Worm (Caenorhabditis elegans): ENCODE data around the gene F10B5.2.

DNA sequence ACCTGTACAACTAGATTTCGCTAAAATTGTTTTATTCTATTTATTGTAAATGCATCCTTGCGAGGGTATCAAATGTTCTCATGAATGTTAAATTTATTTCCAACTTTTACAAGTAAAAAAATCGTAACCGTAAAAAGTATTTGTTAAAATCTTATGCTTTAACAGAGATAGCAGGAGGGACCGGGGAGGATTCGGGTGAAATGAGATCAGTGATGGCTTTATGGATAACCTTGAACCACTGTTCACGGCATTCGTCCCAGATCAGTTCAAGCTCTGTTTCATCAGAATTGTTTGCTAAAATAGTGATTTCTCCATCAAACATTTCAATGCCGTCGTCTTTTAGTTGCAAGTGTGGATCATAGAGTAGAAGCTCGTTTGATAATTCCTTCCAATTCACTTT, 3.4 kb upstream of the F10B5.2 start:
- TF ChIP-seq ztf-11 (tag; optimal IDR thresholded peaks at IDR 0.05) = no peak
- TF ChIP-seq egl-27 (tag; optimal IDR thresholded peaks at IDR 0.05) = no peak
- no peak for TF ChIP-seq dmd-9 (GFP tag; IDR thresholded peaks at IDR 0.05)
- TF ChIP-seq dve-1 (tag; optimal IDR thresholded peaks at IDR 0.05; ENCODE audit: insufficient read depth) = no peak
- TF ChIP-seq nhr-11 (tag; optimal IDR thresholded peaks at IDR 0.05) = no peak
- no peak for TF ChIP-seq snpc-4 (tag; optimal IDR thresholded peaks at IDR 0.05)
- no peak for TF ChIP-seq fkh-10 (GFP tag; optimal IDR thresholded peaks at IDR 0.05)
- TF ChIP-seq F49E8.2 (tag; optimal IDR thresholded peaks at IDR 0.05; ENCODE audit: borderline replicate concordance) = peak; percentile 1

Measured in whole organism, L4 larva.